Fruit fly (Drosophila melanogaster) S2 (cell line): ENCODE results near the gene Adgf-B.

Experiments used
- CG8478 ChIP-seq: fragments of >200 bp; optimal IDR thresholded peaks from 2 replicates; lab custom pipeline; 2018
- CTCF ChIP-seq, 2 experiments: fragments of >200 bp; optimal IDR thresholded peaks; 2 replicates each; lab custom pipeline; 2018

DNA sequence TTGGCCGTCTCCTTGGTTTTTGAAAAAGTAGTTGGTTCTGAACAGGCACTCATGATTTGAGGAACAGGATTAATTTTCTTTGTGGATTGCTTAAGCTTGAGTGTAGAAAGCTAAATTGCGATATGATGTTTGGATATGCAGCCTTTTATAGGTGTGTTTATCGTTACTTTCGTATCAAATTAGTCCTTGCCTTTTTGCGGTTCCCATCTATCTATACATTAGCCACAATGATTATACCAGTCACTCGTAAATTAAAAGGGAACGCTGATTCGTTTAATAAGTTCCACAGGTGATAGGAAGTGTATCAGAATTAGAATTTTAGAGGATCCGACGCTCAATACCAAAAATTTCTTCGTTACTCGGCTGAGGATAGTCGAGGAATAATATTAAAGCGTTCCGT, 3.6 kb downstream of the Adgf-B start, which contains the start of gene CG6034:
- TF ChIP-seq CG8478 (lab: Kevin White, UChicago) (no peak), CTCF (optimal IDR thresholded peaks at IDR 0.05; lab: Kevin White, UChicago) (no peak)
